Fruit fly (Drosophila melanogaster) whole organism, adult: ENCODE measurements around the gene CG17996.

Source experiments
- CG12768 ChIP-seq: fragments of 200-800 bp; sonication (Bioruptor generic); optimal IDR thresholded peaks from 2 replicates; lab custom pipeline; 2017; ENCODE audit warnings: missing biosample characterization, missing genetic modification characterization, mild to moderate bottlenecking, moderate library complexity, missing genetic modification reagents
- CG14711 ChIP-seq: fragments of 200-800 bp; sonication (Bioruptor generic); optimal IDR thresholded peaks from 2 replicates; lab custom pipeline; 2018; ENCODE audit warnings: missing biosample characterization, mild to moderate bottlenecking, missing genetic modification characterization, moderate library complexity
- CG7045 ChIP-seq: fragments of 200-800 bp; sonication (Bioruptor generic); optimal IDR thresholded peaks from 2 replicates; lab custom pipeline; 2017; ENCODE audit warnings: missing biosample characterization, mild to moderate bottlenecking, missing genetic modification characterization
- CG7101 ChIP-seq: fragments of 200-800 bp; sonication (Bioruptor generic); optimal IDR thresholded peaks from 2 replicates; lab custom pipeline; 2018; ENCODE audit warnings: missing biosample characterization, mild to moderate bottlenecking, missing genetic modification characterization, moderate library complexity
- Clk ChIP-seq: fragments of 200-800 bp; sonication (Bioruptor generic); optimal IDR thresholded peaks from 2 replicates; lab custom pipeline; 2017; ENCODE audit warnings: missing biosample characterization, missing genetic modification characterization
- Hr96 ChIP-seq: fragments of 200-800 bp; sonication (Bioruptor generic); optimal IDR thresholded peaks from 2 replicates; lab custom pipeline; 2016; ENCODE audit warnings: missing biosample characterization, missing genetic modification characterization
- cic ChIP-seq: fragments of 200-800 bp; sonication (Bioruptor generic); optimal IDR thresholded peaks from 2 replicates; lab custom pipeline; 2017; ENCODE audit warnings: missing biosample characterization, mild to moderate bottlenecking, missing genetic modification characterization, moderate library complexity
- cnc ChIP-seq, 2 experiments: fragments of >200 bp; optimal IDR thresholded peaks; 2 replicates each; lab custom pipeline; 2017
- kay ChIP-seq: fragments of 200-800 bp; sonication (Bioruptor generic); peaks from one replicate; lab custom pipeline; 2016; ENCODE audit warnings: missing biosample characterization, missing genetic modification characterization, borderline replicate concordance
- ovo ChIP-seq: fragments of 200-800 bp; sonication (Bioruptor generic); optimal IDR thresholded peaks from 2 replicates; lab custom pipeline; 2016; ENCODE audit warnings: missing biosample characterization, missing genetic modification characterization
- toe ChIP-seq: fragments of 200-800 bp; sonication (Bioruptor generic); optimal IDR thresholded peaks from 2 replicates; lab custom pipeline; 2016; ENCODE audit warnings: missing biosample characterization, missing genetic modification characterization

DNA sequence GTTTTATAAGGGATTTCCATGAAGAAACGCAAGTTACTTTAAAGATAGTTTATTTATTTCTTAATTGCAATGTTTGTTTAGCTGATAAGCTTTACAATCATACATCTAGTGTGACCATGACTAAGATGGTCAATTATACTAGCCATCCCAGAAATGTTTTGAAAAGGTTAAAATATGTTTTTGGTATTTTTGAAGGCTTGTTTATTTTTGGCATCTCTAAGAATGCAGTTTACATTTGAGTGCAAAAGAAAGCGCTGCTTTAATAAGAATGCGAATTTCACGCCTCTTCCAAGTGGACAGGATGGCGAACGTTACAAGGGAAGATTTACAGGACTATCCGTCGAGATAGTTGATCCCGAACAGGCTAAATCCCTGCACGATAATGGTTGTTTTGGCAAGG lies 1.3 kb downstream of the CG17996 start, which contains the start of gene Tsen2:
- no peak for TF ChIP-seq Hr96
- TF ChIP-seq CG7101: no peak
- TF ChIP-seq toe (GFP tag; lab: Kevin White, UChicago): no peak
- TF ChIP-seq kay (GFP tag; lab: Kevin White, UChicago): no peak
- TF ChIP-seq ovo (GFP tag; lab: Kevin White, UChicago): no peak
- no peak for TF ChIP-seq CG12768 (GFP tag; lab: Kevin White, UChicago)
- TF ChIP-seq cnc (optimal IDR thresholded peaks at IDR 0.05; lab: Kevin White, UChicago): no peak
- TF ChIP-seq Clk (GFP tag; lab: Kevin White, UChicago): no peak
- TF ChIP-seq CG14711 (tag; lab: Kevin White, UChicago): no peak
- TF ChIP-seq cic (GFP tag; lab: Kevin White, UChicago): no peak
- TF ChIP-seq CG7045: no peak
